Worm (Caenorhabditis elegans): ENCODE data around the gene F32E10.5.
"Not testable (repeated sequence)": the region's sequence is repeated elsewhere in the genome, so short reads cannot be mapped to it uniquely, and the experiment has no call there.

The F32E10.5 gene

DNA sequence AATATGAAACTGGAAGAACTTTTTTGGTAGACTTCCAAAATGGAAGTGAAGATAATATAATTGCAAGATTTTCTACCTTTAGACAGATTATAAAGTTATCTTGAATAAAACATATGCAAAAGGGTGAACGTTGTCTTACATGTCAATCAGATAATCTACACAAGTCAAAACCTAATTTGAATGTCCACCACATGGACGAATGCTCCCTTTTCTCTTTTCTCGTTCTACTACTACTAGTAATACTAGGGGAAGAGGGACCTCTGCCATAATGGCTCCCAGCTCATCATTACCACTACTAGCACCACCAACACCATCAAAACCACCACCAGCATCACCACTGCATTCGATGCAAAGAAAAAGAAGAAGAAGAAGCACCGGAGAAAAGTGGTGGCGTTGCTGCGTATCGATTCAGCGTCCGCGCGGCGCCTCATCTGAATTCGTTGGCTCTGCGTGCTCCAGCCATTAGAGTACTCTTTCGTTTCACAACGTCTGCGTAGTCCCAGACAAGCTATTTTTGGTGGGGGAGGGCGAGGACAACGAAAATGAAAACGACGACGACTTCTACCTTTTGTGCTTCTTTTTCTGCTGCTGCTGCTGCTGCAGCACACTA, 7.2 kb upstream of the F32E10.5 start:
- TF ChIP-seq flt-1 (GFP tag; IDR thresholded peaks at IDR 0.05) (no peak), T22C8.4 (GFP tag; IDR thresholded peaks at IDR 0.05) (no peak), ref-1 (GFP tag; conservative IDR thresholded peaks at IDR 0.05) (no peak)

ce11 chrIV:7580062-7580614, 2.0 kb upstream of the F32E10.5 start, which contains the start of the genes cec-5 and nol-10:
TSS of gene cec-5 (minus strand) at chrIV:7580112.
TSS of gene nol-10 (plus strand) at chrIV:7580597.
- no peak for TF ChIP-seq klf-2 (GFP tag; conservative IDR thresholded peaks at IDR 0.05)
- peak; percentile 45; the same call in 1 of the 2 replicates for TF ChIP-seq flt-1 (GFP tag; IDR thresholded peaks at IDR 0.05)
- peak; percentile 70 for TF ChIP-seq cog-1 (tag; optimal IDR thresholded peaks at IDR 0.05)
- TF ChIP-seq ztf-23 (GFP tag; IDR thresholded peaks at IDR 0.05): no peak

DNA sequence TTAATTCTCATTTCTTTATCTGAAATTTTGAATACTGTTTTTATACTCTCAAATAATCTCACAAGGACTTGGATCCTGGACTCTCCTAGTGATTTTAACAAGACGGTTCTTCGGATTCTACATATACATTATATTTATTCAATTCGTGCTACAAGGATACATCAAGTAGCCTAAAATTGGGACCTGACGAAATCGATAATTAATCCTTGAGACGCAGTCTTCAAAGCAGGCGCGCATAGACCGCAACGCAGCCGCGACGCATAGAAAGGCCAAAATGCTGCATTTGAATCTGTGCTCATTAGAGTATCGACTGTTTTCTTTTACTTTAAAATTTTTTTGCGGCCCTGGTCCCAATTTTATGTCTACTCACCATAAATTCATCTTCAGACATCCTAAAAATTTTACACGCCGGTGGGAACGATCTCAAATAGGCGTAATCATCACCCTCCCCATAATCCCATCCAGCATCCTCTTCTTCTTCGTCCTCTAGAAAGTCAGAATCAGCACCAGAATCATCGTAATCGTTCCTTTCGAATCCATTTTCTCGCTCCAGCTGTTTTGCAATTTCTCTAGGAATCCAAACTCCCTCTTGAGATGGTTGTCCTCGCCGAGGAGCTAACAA, 2.9 kb downstream of the F32E10.5 start, which contains the start of gene cec-4:
Gene cec-4, plus strand, starts transcription at position 572 of the 622 bp plus-strand sequence.
- TF ChIP-seq ztf-23 (GFP tag; IDR thresholded peaks at IDR 0.05) (no peak), cog-1 (tag; optimal IDR thresholded peaks at IDR 0.05) (no peak), flt-1 (GFP tag; IDR thresholded peaks at IDR 0.05) (no peak), T22C8.4 (GFP tag; IDR thresholded peaks at IDR 0.05) (0 out of 2 replicates have a peak, but pooled peaks have one; percentile 8), klf-2 (GFP tag; conservative IDR thresholded peaks at IDR 0.05) (no peak), tab-1 (GFP tag; IDR thresholded peaks at IDR 0.05) (no peak)

DNA sequence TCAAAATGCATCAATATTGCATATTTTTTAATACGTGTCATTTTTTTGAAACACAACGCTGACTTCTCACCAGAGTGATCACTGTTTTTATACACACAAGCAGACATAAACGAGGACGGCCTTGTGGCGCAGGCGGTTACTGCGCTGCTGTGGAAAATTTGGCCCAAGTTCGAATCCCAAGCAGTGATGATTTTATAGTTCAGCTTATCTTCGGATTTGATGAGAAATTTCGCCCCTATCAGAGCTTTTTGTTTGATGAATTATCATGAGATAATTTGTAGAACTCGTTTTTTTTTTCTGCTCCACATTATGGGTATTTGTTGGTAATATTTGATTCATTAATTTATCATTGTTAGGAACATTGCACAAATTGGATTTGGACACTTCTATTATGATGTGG, 4.2 kb downstream of the F32E10.5 start:
- TF ChIP-seq cog-1 (tag; optimal IDR thresholded peaks at IDR 0.05) (peak; percentile 89), T22C8.4 (GFP tag; IDR thresholded peaks at IDR 0.05) (peak; percentile 94), med-1 (GFP tag; optimal IDR thresholded peaks at IDR 0.05; ENCODE audit: insufficient read depth) (peak; percentile 89), ztf-23 (GFP tag; IDR thresholded peaks at IDR 0.05) (peak; percentile 96), ztf-29 (GFP tag; IDR thresholded peaks at IDR 0.05) (peak; percentile 97), flt-1 (GFP tag; IDR thresholded peaks at IDR 0.05) (peak; percentile 97), tab-1 (GFP tag; IDR thresholded peaks at IDR 0.05) (peak; percentile 97), klf-2 (GFP tag; conservative IDR thresholded peaks at IDR 0.05) (peak; percentile 94), ref-1 (GFP tag; conservative IDR thresholded peaks at IDR 0.05) (peak; percentile 92)

DNA sequence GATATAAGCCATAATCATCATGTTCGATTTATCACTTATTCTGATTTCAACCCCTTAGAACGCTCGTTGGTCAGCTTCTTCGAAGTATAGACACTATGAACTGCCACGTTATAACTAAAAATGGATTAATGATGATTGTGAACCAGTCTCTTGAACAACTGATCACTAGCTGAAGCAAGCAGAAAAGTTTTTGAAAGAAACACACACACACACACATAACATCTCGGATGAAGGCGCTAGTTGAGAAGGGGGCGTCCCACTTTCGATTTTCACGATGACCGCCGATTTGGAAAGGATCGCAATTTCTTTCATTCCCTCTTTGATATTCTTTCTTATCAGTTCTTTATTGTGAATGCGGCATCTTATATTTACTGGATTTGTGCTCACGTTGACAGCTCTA, 9.6 kb downstream of the F32E10.5 start, which contains the start of gene clec-180:
Gene clec-180, plus strand, starts transcription at position 301 of the 400 bp plus-strand sequence.
- TF ChIP-seq cog-1 (tag; optimal IDR thresholded peaks at IDR 0.05) (no peak), ztf-23 (GFP tag; IDR thresholded peaks at IDR 0.05) (no peak), tab-1 (GFP tag; IDR thresholded peaks at IDR 0.05) (no peak)

DNA sequence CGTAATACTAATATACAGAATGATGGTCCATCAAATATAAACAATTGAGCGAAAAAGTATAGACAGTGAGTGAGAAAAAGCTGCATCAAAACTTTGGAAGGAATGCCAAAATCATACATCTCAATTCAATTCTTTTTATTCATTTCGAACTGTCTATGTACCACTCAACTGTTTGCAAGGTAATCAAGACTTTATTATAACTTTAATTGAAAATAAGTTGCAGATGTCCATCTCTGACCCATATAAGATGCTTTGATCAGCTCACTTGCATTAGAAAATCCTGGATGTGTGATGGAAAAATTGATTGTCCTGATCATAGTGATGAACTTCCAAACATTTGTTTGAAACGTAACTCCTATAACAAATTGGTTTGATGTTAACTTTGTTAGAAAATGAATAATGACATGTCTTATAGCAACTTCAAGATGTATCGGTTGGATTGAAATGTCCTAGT, 10.6 kb downstream of the F32E10.5 start, which contains the start of gene F32E10.8:
Gene F32E10.8, plus strand, starts transcription at position 51 of the 454 bp plus-strand sequence.
- TF ChIP-seq ref-1 (GFP tag; conservative IDR thresholded peaks at IDR 0.05): no peak
- no peak for TF ChIP-seq med-1 (GFP tag; optimal IDR thresholded peaks at IDR 0.05; ENCODE audit: insufficient read depth)
- no peak for TF ChIP-seq ztf-29 (GFP tag; IDR thresholded peaks at IDR 0.05)
- no peak for TF ChIP-seq tab-1 (GFP tag; IDR thresholded peaks at IDR 0.05)
- no peak for TF ChIP-seq klf-2 (GFP tag; conservative IDR thresholded peaks at IDR 0.05)
- no peak for TF ChIP-seq cog-1 (tag; optimal IDR thresholded peaks at IDR 0.05)
- no peak for TF ChIP-seq flt-1 (GFP tag; IDR thresholded peaks at IDR 0.05)
- TF ChIP-seq ztf-23 (GFP tag; IDR thresholded peaks at IDR 0.05): no peak
- no peak for TF ChIP-seq T22C8.4 (GFP tag; IDR thresholded peaks at IDR 0.05)

DNA sequence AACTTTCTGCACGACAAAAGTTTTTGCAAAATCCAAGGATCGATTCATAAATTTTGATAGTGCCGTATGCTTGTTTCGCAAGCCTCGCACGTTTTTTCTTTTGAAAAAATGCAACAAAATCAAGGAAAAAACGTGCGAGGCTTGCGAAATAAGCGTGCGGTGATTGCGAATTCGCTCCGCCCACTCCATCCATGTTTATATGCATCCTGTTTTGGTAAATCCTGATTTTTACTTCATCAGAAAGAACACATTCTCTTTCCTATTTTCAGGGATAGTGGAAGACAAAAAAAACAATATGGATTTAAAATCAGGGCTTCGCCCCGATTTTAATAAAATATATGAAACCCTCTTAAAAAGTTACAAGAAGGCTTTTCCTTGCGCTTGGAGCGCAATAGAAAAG, 14.3 kb downstream of the F32E10.5 start, which contains the start of gene F32E10.9:
Gene F32E10.9, minus strand, starts transcription at position 101 of the 400 bp plus-strand sequence.
- TF ChIP-seq T22C8.4 (GFP tag; IDR thresholded peaks at IDR 0.05); cog-1 (tag; optimal IDR thresholded peaks at IDR 0.05); ref-1 (GFP tag; conservative IDR thresholded peaks at IDR 0.05): not testable (repeated sequence)

ce11 chrIV:7561614-7562142, 16.5 kb downstream of the F32E10.5 start, which contains the start of gene ima-3:
TSS of gene ima-3 (minus strand) at chrIV:7561664.
- TF ChIP-seq ref-1 (GFP tag; conservative IDR thresholded peaks at IDR 0.05): no peak
- no peak for TF ChIP-seq med-1 (GFP tag; optimal IDR thresholded peaks at IDR 0.05; ENCODE audit: insufficient read depth)
- no peak for TF ChIP-seq klf-2 (GFP tag; conservative IDR thresholded peaks at IDR 0.05)
- no peak for TF ChIP-seq cog-1 (tag; optimal IDR thresholded peaks at IDR 0.05)
- TF ChIP-seq T22C8.4 (GFP tag; IDR thresholded peaks at IDR 0.05): no peak
- TF ChIP-seq ztf-29 (GFP tag; IDR thresholded peaks at IDR 0.05): no peak
- TF ChIP-seq tab-1 (GFP tag; IDR thresholded peaks at IDR 0.05): no peak
- TF ChIP-seq ztf-23 (GFP tag; IDR thresholded peaks at IDR 0.05): no peak
- no peak for TF ChIP-seq flt-1 (GFP tag; IDR thresholded peaks at IDR 0.05)

- TF ChIP-seq ztf-29 (GFP tag; IDR thresholded peaks at IDR 0.05) (no peak), ref-1 (GFP tag; conservative IDR thresholded peaks at IDR 0.05) (no peak), med-1 (GFP tag; optimal IDR thresholded peaks at IDR 0.05; ENCODE audit: insufficient read depth) (no peak), tab-1 (GFP tag; IDR thresholded peaks at IDR 0.05) (no peak), ztf-23 (GFP tag; IDR thresholded peaks at IDR 0.05) (no peak), klf-2 (GFP tag; conservative IDR thresholded peaks at IDR 0.05) (no peak), flt-1 (GFP tag; IDR thresholded peaks at IDR 0.05) (no peak), T22C8.4 (GFP tag; IDR thresholded peaks at IDR 0.05) (no peak), cog-1 (tag; optimal IDR thresholded peaks at IDR 0.05) (no peak)
Measured at ce11 chrIV:7559237-7559636, 18.9 kb downstream of the F32E10.5 start.

Measured in whole organism, midembryonic.